Worm (Caenorhabditis elegans) whole organism, L1 larva: ENCODE results near the gene K09C6.3.

Experiments used
- C16A3.4 ChIP-seq: fragments of 150-350 bp; optimal IDR thresholded peaks from 2 replicates; lab custom pipeline; 2014; ENCODE audit warnings: missing biosample characterization, missing genetic modification characterization
- elt-3 ChIP-seq, 6 experiments: fragments of 150-350 bp in 1 of 6; sonication (generic microtip); optimal IDR thresholded peaks; 2 replicates each; lab custom pipeline; 2017 to 2018; ENCODE audit warnings: missing biosample characterization in 6 of 6, missing genetic modification characterization in 6 of 6, inconsistent platforms in 1 of 6
- nhr-237 ChIP-seq: fragments of 150-350 bp; optimal IDR thresholded peaks from 2 replicates; lab custom pipeline; 2014; ENCODE audit warnings: missing biosample characterization, missing genetic modification characterization
- nhr-28 ChIP-seq: fragments of 150-350 bp; optimal IDR thresholded peaks from 2 replicates; lab custom pipeline; 2014; ENCODE audit warnings: missing biosample characterization, missing genetic modification characterization
- nhr-47 ChIP-seq: sonication (generic microtip); optimal IDR thresholded peaks from 2 replicates; lab custom pipeline; 2016; ENCODE audit warnings: mild to moderate bottlenecking, missing genetic modification characterization, moderate library complexity, missing compliant biosample characterization
- rnt-1 ChIP-seq: sonication (generic microtip); optimal IDR thresholded peaks from 2 replicates; lab custom pipeline; 2016; ENCODE audit warnings: mild to moderate bottlenecking, missing genetic modification characterization, moderate library complexity, missing compliant biosample characterization
- skn-1 ChIP-seq: fragments of 150-350 bp; optimal IDR thresholded peaks from 2 replicates; lab custom pipeline; 2014; ENCODE audit warnings: missing biosample characterization, missing genetic modification characterization
- snu-23 ChIP-seq: sonication (generic microtip); optimal IDR thresholded peaks from 2 replicates; lab custom pipeline; 2016; ENCODE audit warnings: missing genetic modification characterization, missing compliant biosample characterization
- sptf-1 ChIP-seq: fragments of 150-350 bp; optimal IDR thresholded peaks from 2 replicates; lab custom pipeline; 2014; ENCODE audit warnings: missing biosample characterization, missing genetic modification characterization
- unc-62 ChIP-seq: fragments of 150-350 bp; optimal IDR thresholded peaks from 2 replicates; lab custom pipeline; 2014; ENCODE audit warnings: missing biosample characterization, missing genetic modification reagents, missing genetic modification characterization

DNA sequence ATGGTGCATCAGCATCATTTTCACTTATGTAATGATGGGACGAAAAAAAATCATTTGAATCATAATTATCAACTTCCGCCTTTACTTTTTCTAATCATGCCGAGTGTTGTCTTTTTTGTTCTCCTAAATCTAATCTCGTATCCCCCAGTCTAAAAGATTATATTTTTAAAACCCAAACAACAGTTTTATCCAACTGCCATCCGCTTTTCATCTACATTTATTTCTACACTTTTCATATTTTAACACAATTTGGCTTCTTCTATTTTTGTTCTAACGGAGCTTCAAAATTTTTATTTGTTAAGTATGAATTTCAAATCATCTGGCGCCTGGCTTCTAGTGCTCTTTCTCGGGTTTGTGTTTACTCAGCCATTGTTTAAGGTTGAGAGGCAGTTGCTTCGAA lies at the start of gene K09C6.3:
- TF ChIP-seq nhr-28 (tag; lab: Kevin White, UChicago): no peak
- no peak for TF ChIP-seq rnt-1 (tag; lab: Kevin White, UChicago)
- no peak for TF ChIP-seq sptf-1 (tag; lab: Kevin White, UChicago)
- no peak for TF ChIP-seq nhr-47 (tag; lab: Kevin White, UChicago)
- no peak for TF ChIP-seq snu-23 (GFP tag; lab: Kevin White, UChicago)
- no peak for TF ChIP-seq elt-3 (tag; optimal IDR thresholded peaks at IDR 0.05; lab: Kevin White, UChicago)
- TF ChIP-seq C16A3.4 (tag; lab: Kevin White, UChicago): no peak
- no peak for TF ChIP-seq nhr-237 (tag; lab: Kevin White, UChicago)
- no peak for TF ChIP-seq unc-62 (GFP tag; lab: Kevin White, UChicago)
- TF ChIP-seq skn-1: no peak
